Fruit fly (Drosophila melanogaster) whole organism, embryonic: ENCODE data around the gene Strip.

Experiments used
- Ada2b ChIP-seq: fragments of 200-800 bp; sonication (Bioruptor generic); IDR thresholded peaks from 2 replicates; pipeline ENCODE4 v1.3.6; 2022; ENCODE audit warnings: missing biosample characterization, missing genetic modification characterization
- Antp ChIP-seq: fragments of 200-800 bp; sonication (Bioruptor generic); optimal IDR thresholded peaks from 3 replicates; lab custom pipeline; 2016; ENCODE audit warnings: missing biosample characterization, missing genetic modification characterization
- Atf-2 ChIP-seq: fragments of 200-800 bp; sonication (Bioruptor generic); optimal IDR thresholded peaks from 2 replicates; lab custom pipeline; 2016; ENCODE audit warnings: missing biosample characterization, missing genetic modification characterization
- CG10147 ChIP-seq: fragments of 200-800 bp; sonication (Bioruptor generic); optimal IDR thresholded peaks from 2 replicates; lab custom pipeline; 2019; ENCODE audit warnings: missing biosample characterization, mild to moderate bottlenecking, missing genetic modification characterization, moderate library complexity
- CG10431 ChIP-seq: fragments of 200-800 bp; sonication (Bioruptor generic); optimal IDR thresholded peaks from 3 replicates; lab custom pipeline; 2018; ENCODE audit warnings: missing biosample characterization, mild to moderate bottlenecking, missing genetic modification characterization
- CG10959 ChIP-seq: fragments of 200-800 bp; sonication (Bioruptor generic); IDR thresholded peaks from 2 replicates; pipeline ENCODE4 v1.3.6; 2022; ENCODE audit warnings: missing biosample characterization, missing genetic modification characterization
- CG11504 ChIP-seq: fragments of 200-800 bp; sonication (Bioruptor generic); optimal IDR thresholded peaks from 3 replicates; lab custom pipeline; 2019; ENCODE audit warnings: missing biosample characterization, mild to moderate bottlenecking, missing genetic modification characterization, moderate library complexity
- CG12236 ChIP-seq: fragments of 200-800 bp; sonication (Bioruptor generic); optimal IDR thresholded peaks from 2 replicates; lab custom pipeline; 2016; ENCODE audit warnings: missing biosample characterization, missing genetic modification characterization
- CG12769 ChIP-seq: fragments of 200-800 bp; sonication (Bioruptor generic); optimal IDR thresholded peaks from 2 replicates; lab custom pipeline; 2019; ENCODE audit warnings: missing biosample characterization, mild to moderate bottlenecking, missing genetic modification characterization, moderate library complexity
- CG14050 ChIP-seq: fragments of 200-800 bp; sonication (Bioruptor generic); IDR thresholded peaks from 3 replicates; pipeline ENCODE4 v1.3.6; 2022; ENCODE audit warnings: missing biosample characterization, missing genetic modification characterization
- CG1603 ChIP-seq: fragments of 200-800 bp; sonication (Bioruptor generic); optimal IDR thresholded peaks from 2 replicates; lab custom pipeline; 2019; ENCODE audit warnings: missing biosample characterization, mild to moderate bottlenecking, missing genetic modification characterization, moderate library complexity
- CG17829 ChIP-seq: fragments of 200-800 bp; optimal IDR thresholded peaks from 2 replicates; lab custom pipeline; 2019; ENCODE audit warnings: missing biosample characterization, mild to moderate bottlenecking, missing genetic modification characterization, moderate library complexity
- CG17912 ChIP-seq: fragments of 200-800 bp; sonication (Bioruptor generic); optimal IDR thresholded peaks from 2 replicates; lab custom pipeline; 2018; ENCODE audit warnings: missing biosample characterization, mild to moderate bottlenecking, missing genetic modification characterization
- CG1832 ChIP-seq: fragments of 200-800 bp; sonication (Bioruptor generic); optimal IDR thresholded peaks from 2 replicates; lab custom pipeline; 2017; ENCODE audit warnings: missing biosample characterization, mild to moderate bottlenecking, missing genetic modification characterization, inconsistent platforms
- CG30403 ChIP-seq: fragments of 200-800 bp; sonication (Bioruptor generic); optimal IDR thresholded peaks from 3 replicates; lab custom pipeline; 2016; ENCODE audit warnings: missing biosample characterization, missing genetic modification characterization
- CG30431 ChIP-seq: fragments of 200-800 bp; sonication (Bioruptor generic); optimal IDR thresholded peaks from 2 replicates; lab custom pipeline; 2017; ENCODE audit warnings: missing biosample characterization, missing genetic modification characterization
- CG4282 ChIP-seq: fragments of 200-800 bp; sonication (Bioruptor generic); optimal IDR thresholded peaks from 2 replicates; lab custom pipeline; 2016; ENCODE audit warnings: missing biosample characterization, missing genetic modification characterization
- CG4854 ChIP-seq: fragments of 200-800 bp; sonication (Bioruptor generic); optimal IDR thresholded peaks from 2 replicates; lab custom pipeline; 2016; ENCODE audit warnings: missing biosample characterization, missing genetic modification characterization, inconsistent platforms
- CG8290 ChIP-seq, 3 experiments: fragments of 200-800 bp; sonication (Bioruptor generic); optimal IDR thresholded peaks; 2 replicates each; lab custom pipeline; 2016 to 2019; ENCODE audit warnings: missing biosample characterization in 3 of 3, missing genetic modification characterization in 3 of 3, mild to moderate bottlenecking in 2 of 3, moderate library complexity in 1 of 3
- CG8478 ChIP-seq: fragments of >200 bp; optimal IDR thresholded peaks from 2 replicates; lab custom pipeline; 2018
- CG8924 ChIP-seq: fragments of 200-800 bp; optimal IDR thresholded peaks from 3 replicates; lab custom pipeline; 2019; ENCODE audit warnings: missing biosample characterization, mild to moderate bottlenecking, missing genetic modification characterization, moderate library complexity
- CG9437 ChIP-seq: fragments of 200-800 bp; sonication (Bioruptor generic); optimal IDR thresholded peaks from 2 replicates; lab custom pipeline; 2018; ENCODE audit warnings: missing biosample characterization, mild to moderate bottlenecking, missing genetic modification characterization
- Dfd ChIP-seq, 2 experiments: fragments of >200 bp; optimal IDR thresholded peaks; 2 replicates each; lab custom pipeline; 2017; ENCODE audit warnings: missing biosample characterization in 2 of 2, missing genetic modification characterization in 2 of 2
- Dll ChIP-seq: fragments of 200-800 bp; sonication (Bioruptor generic); IDR thresholded peaks from 4 replicates; pipeline ENCODE4 v1.3.6; 2022; ENCODE audit warnings: missing biosample characterization, missing genetic modification characterization; ENCODE audit not compliant: partially characterized antibody
- GATAe ChIP-seq: fragments of 200-800 bp; sonication (Bioruptor generic); conservative IDR thresholded peaks from 2 replicates; pipeline ENCODE4 v1.3.6; 2022; ENCODE audit warnings: missing biosample characterization, missing genetic modification characterization
- Hr51 ChIP-seq, 2 experiments: fragments of 200-800 bp; sonication (Bioruptor generic); optimal IDR thresholded peaks; 2 replicates in 1 of 2; 3 replicates in 1 of 2; lab custom pipeline; 2016 to 2018; ENCODE audit warnings: missing biosample characterization in 2 of 2, missing genetic modification characterization in 2 of 2, mild to moderate bottlenecking in 1 of 2, moderate library complexity in 1 of 2
- Nf-YB ChIP-seq: fragments of 200-800 bp; sonication (Bioruptor generic); optimal IDR thresholded peaks from 3 replicates; lab custom pipeline; 2019; ENCODE audit warnings: missing biosample characterization, mild to moderate bottlenecking, missing genetic modification characterization, moderate library complexity
- Oaz ChIP-seq: fragments of 200-800 bp; sonication (Bioruptor generic); IDR thresholded peaks from 2 replicates; pipeline ENCODE4 v1.3.6; 2022; ENCODE audit warnings: missing biosample characterization, missing genetic modification characterization
- PHDP ChIP-seq: fragments of 200-800 bp; sonication (Bioruptor generic); optimal IDR thresholded peaks from 3 replicates; lab custom pipeline; 2018; ENCODE audit warnings: missing biosample characterization, mild to moderate bottlenecking, missing genetic modification characterization, moderate library complexity
- Xrp1 ChIP-seq: fragments of 200-800 bp; sonication (Bioruptor generic); IDR thresholded peaks from 2 replicates; pipeline ENCODE4 v1.3.6; 2022; ENCODE audit warnings: missing biosample characterization, missing genetic modification characterization
- ase ChIP-seq: fragments of 200-800 bp; sonication (Bioruptor generic); IDR thresholded peaks from 3 replicates; pipeline ENCODE4 v1.3.6; 2022; ENCODE audit warnings: missing biosample characterization, missing genetic modification characterization
- cas ChIP-seq: fragments of 200-800 bp; sonication (Bioruptor generic); IDR thresholded peaks from 2 replicates; pipeline ENCODE4 v1.3.6; 2022; ENCODE audit warnings: missing biosample characterization, missing genetic modification characterization
- caup ChIP-seq: fragments of 200-800 bp; sonication (Bioruptor generic); optimal IDR thresholded peaks from 3 replicates; lab custom pipeline; 2017; ENCODE audit warnings: missing biosample characterization, mild to moderate bottlenecking, missing genetic modification characterization, moderate library complexity; ENCODE audit not compliant: severe bottlenecking
- ci ChIP-seq: fragments of 200-800 bp; sonication (Bioruptor generic); IDR thresholded peaks from 3 replicates; pipeline ENCODE4 v1.3.6; 2022; ENCODE audit warnings: missing biosample characterization, missing genetic modification characterization
- grn ChIP-seq: fragments of 200-800 bp; sonication (Bioruptor generic); optimal IDR thresholded peaks from 3 replicates; lab custom pipeline; 2017; ENCODE audit warnings: missing biosample characterization, missing genetic modification characterization
- gt ChIP-seq: fragments of 200-800 bp; sonication (Bioruptor generic); IDR thresholded peaks from 2 replicates; pipeline ENCODE4 v1.3.6; 2022; ENCODE audit warnings: missing biosample characterization, missing genetic modification characterization
- her ChIP-seq: fragments of 200-800 bp; sonication (Bioruptor generic); optimal IDR thresholded peaks from 2 replicates; lab custom pipeline; 2016; ENCODE audit warnings: missing biosample characterization, missing genetic modification characterization
- mld ChIP-seq: fragments of 200-800 bp; sonication (Bioruptor generic); IDR thresholded peaks from 3 replicates; pipeline ENCODE4 v1.3.6; 2022; ENCODE audit warnings: missing biosample characterization, missing genetic modification characterization; ENCODE audit not compliant: partially characterized antibody
- pfk ChIP-seq: fragments of 200-800 bp; sonication (Bioruptor generic); optimal IDR thresholded peaks from 2 replicates; lab custom pipeline; 2018; ENCODE audit warnings: missing biosample characterization, mild to moderate bottlenecking, missing genetic modification characterization, moderate library complexity
- pita ChIP-seq: fragments of 200-800 bp; sonication (Bioruptor generic); optimal IDR thresholded peaks from 2 replicates; lab custom pipeline; 2017; ENCODE audit warnings: missing biosample characterization, mild to moderate bottlenecking, missing genetic modification characterization
- pnt ChIP-seq: fragments of 200-800 bp; sonication (Bioruptor generic); optimal IDR thresholded peaks from 3 replicates; lab custom pipeline; 2016; ENCODE audit warnings: missing biosample characterization, missing genetic modification characterization
- prd ChIP-seq, 3 experiments: fragments of >200 bp in 2 of 3; fragments of 200-800 bp in 1 of 3; sonication (Bioruptor generic) in 1 of 3; optimal IDR thresholded peaks in 2 of 3; IDR thresholded peaks in 1 of 3; 2 replicates in 2 of 3; 3 replicates in 1 of 3; pipeline versions ENCODE4 v1.3.6 to Lab custom; 2017 to 2022; ENCODE audit warnings: missing biosample characterization in 1 of 3, missing genetic modification characterization in 1 of 3
- pros ChIP-seq: fragments of 200-800 bp; sonication (Bioruptor generic); optimal IDR thresholded peaks from 3 replicates; lab custom pipeline; 2019; ENCODE audit warnings: missing biosample characterization, mild to moderate bottlenecking, missing genetic modification characterization, moderate library complexity
- slou ChIP-seq: fragments of 200-800 bp; sonication (Bioruptor generic); optimal IDR thresholded peaks from 3 replicates; lab custom pipeline; 2016; ENCODE audit warnings: missing biosample characterization, missing genetic modification characterization
- so ChIP-seq: fragments of 200-800 bp; sonication (Bioruptor generic); IDR thresholded peaks from 3 replicates; pipeline ENCODE4 v1.3.6; 2022; ENCODE audit warnings: missing biosample characterization, missing genetic modification characterization
- sqz ChIP-seq: fragments of 200-800 bp; sonication (Bioruptor generic); optimal IDR thresholded peaks from 3 replicates; lab custom pipeline; 2018; ENCODE audit warnings: missing biosample characterization, mild to moderate bottlenecking, missing genetic modification characterization
- trem ChIP-seq: fragments of 200-800 bp; optimal IDR thresholded peaks from 3 replicates; lab custom pipeline; 2019; ENCODE audit warnings: missing biosample characterization, mild to moderate bottlenecking, missing genetic modification characterization, moderate library complexity
- tx ChIP-seq: fragments of 200-800 bp; sonication (Bioruptor generic); optimal IDR thresholded peaks from 2 replicates; lab custom pipeline; 2016; ENCODE audit warnings: missing biosample characterization, missing genetic modification characterization
- unpg ChIP-seq: fragments of 200-800 bp; sonication (Bioruptor generic); optimal IDR thresholded peaks from 3 replicates; lab custom pipeline; 2018; ENCODE audit warnings: missing biosample characterization, mild to moderate bottlenecking, missing genetic modification characterization, moderate library complexity
- vnd ChIP-seq: fragments of 200-800 bp; sonication (Bioruptor generic); IDR thresholded peaks from 3 replicates; pipeline ENCODE4 v1.3.6; 2022; ENCODE audit warnings: missing biosample characterization, missing genetic modification characterization; ENCODE audit not compliant: partially characterized antibody

The Strip gene

DNA sequence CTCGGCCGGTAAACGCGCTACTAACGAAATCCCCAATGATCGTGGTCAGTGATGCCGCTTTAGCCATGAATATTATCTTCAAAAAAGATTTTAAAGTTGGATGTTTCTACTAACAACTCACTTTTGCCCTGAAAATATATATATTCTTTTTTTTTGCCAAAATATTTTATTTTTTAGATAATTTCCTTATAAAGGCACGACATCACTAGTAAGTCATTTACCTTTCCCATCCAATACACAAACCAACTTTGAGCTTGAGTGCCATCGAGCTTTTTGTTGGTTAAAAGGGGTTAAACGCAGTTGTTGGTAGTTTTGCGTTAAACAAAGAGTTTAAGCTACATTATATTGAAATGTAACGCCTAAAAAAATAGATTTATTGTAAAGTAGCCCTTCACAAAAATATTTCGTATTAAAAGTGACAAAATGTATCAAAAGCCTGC is 25.6 kb downstream of the Strip start, which contains the start of gene CG14968 (continued):
- TF ChIP-seq Antp (GFP tag; lab: Kevin White, UChicago) = peak; percentile 23
- peak; percentile 54 for TF ChIP-seq CG10431 (GFP tag; lab: Kevin White, UChicago)
- TF ChIP-seq CG17912 (GFP tag; lab: Kevin White, UChicago) = peak; percentile 76
- TF ChIP-seq her (GFP tag; lab: Kevin White, UChicago) = peak; percentile 36
- TF ChIP-seq Dll (GFP tag; lab: Robert Waterston, UW) = no peak
- no peak for TF ChIP-seq vnd (GFP tag; lab: Robert Waterston, UW)
- peak; percentile 90 for TF ChIP-seq cas (GFP tag; lab: Robert Waterston, UW)
- TF ChIP-seq CG14050 (GFP tag; lab: Robert Waterston, UW) = peak; percentile 97
- peak; percentile 95 for TF ChIP-seq CG11504
- TF ChIP-seq Ada2b (GFP tag; lab: Robert Waterston, UW) = peak; percentile 95
- peak; percentile 19 for TF ChIP-seq pnt (GFP tag; lab: Kevin White, UChicago)
- TF ChIP-seq so = peak; percentile 97
- TF ChIP-seq unpg (GFP tag; lab: Kevin White, UChicago) = peak; percentile 95
- TF ChIP-seq Atf-2 = peak; percentile 57
- TF ChIP-seq CG1832 (GFP tag; lab: Kevin White, UChicago) = no peak
- peak; percentile 48 for TF ChIP-seq tx (GFP tag; lab: Kevin White, UChicago)
- no peak for TF ChIP-seq CG12769
- no peak for TF ChIP-seq Dfd (GFP tag; optimal IDR thresholded peaks at IDR 0.05; lab: Kevin White, UChicago)
- peak; percentile 90 for TF ChIP-seq CG4854 (GFP tag; lab: Kevin White, UChicago)
- TF ChIP-seq Xrp1 (GFP tag; lab: Robert Waterston, UW) = peak; percentile 95
- peak; percentile 91 for TF ChIP-seq CG17829 (tag; lab: Kevin White, UChicago)
- TF ChIP-seq PHDP = peak; percentile 97
- peak; percentile 96 for TF ChIP-seq caup (GFP tag; lab: Kevin White, UChicago)
- peak; percentile 74 for TF ChIP-seq CG30431 (GFP tag; lab: Kevin White, UChicago)
- TF ChIP-seq CG9437 (GFP tag; lab: Kevin White, UChicago) = peak; percentile 83
- TF ChIP-seq CG30403 (GFP tag; lab: Kevin White, UChicago) = peak; percentile 93
- peak; percentile 96 for TF ChIP-seq ase (GFP tag; lab: Robert Waterston, UW)
- TF ChIP-seq slou (GFP tag; lab: Kevin White, UChicago) = peak; percentile 83
- TF ChIP-seq trem (tag; lab: Kevin White, UChicago) = peak; percentile 50
- TF ChIP-seq gt = peak; percentile 82
- TF ChIP-seq CG10147 (GFP tag; lab: Kevin White, UChicago) = peak; percentile 96
- peak; percentile 75; the same call in 1 of the 2 replicates for TF ChIP-seq GATAe (GFP tag; lab: Robert Waterston, UW)
- no peak for TF ChIP-seq prd (optimal IDR thresholded peaks at IDR 0.05; lab: Kevin White, UChicago)
- TF ChIP-seq prd (GFP tag; IDR thresholded peaks at IDR 0.05; lab: Robert Waterston, UW) = peak; percentile 92
- no peak for TF ChIP-seq pros (GFP tag; lab: Kevin White, UChicago)
- TF ChIP-seq CG8290 (GFP tag; optimal IDR thresholded peaks at IDR 0.05; lab: Kevin White, UChicago) = peak; percentile 74
- TF ChIP-seq CG8290 (tag; optimal IDR thresholded peaks at IDR 0.05; lab: Kevin White, UChicago) = peak in 1 of 2 experiments; percentile 77
- TF ChIP-seq pita = peak; percentile 26
- peak; percentile 70 for TF ChIP-seq sqz (GFP tag; lab: Kevin White, UChicago)
- TF ChIP-seq CG4282 (GFP tag; lab: Kevin White, UChicago) = no peak
- TF ChIP-seq Oaz (GFP tag; lab: Robert Waterston, UW) = peak; percentile 96
- peak; percentile 78 for TF ChIP-seq CG10959 (GFP tag; lab: Robert Waterston, UW)
- TF ChIP-seq Nf-YB = peak; percentile 81
- TF ChIP-seq pfk (GFP tag; lab: Kevin White, UChicago) = no peak
- TF ChIP-seq CG1603 = peak; percentile 36
- peak; percentile 23 for TF ChIP-seq CG12236
- no peak for TF ChIP-seq mld (GFP tag; lab: Robert Waterston, UW)
- TF ChIP-seq ci (GFP tag; lab: Robert Waterston, UW) = peak; percentile 99
- peak; percentile 51 for TF ChIP-seq grn
- peak; percentile 95 for TF ChIP-seq CG8924 (tag; lab: Kevin White, UChicago)
- TF ChIP-seq Hr51 (GFP tag; optimal IDR thresholded peaks at IDR 0.05; lab: Kevin White, UChicago) = peak; percentile 61 to 97
- no peak for TF ChIP-seq CG8478 (lab: Kevin White, UChicago)
